Worm (Caenorhabditis elegans) whole organism, early embryonic: ENCODE measurements around the gene sbt-1.

ENCODE experiments used
- ets-7 ChIP-seq: sonication (generic microtip); optimal IDR thresholded peaks from 2 replicates; lab custom pipeline; 2016; ENCODE audit warnings: missing genotype, missing genetic modification characterization, missing compliant biosample characterization
- scrt-1 ChIP-seq: fragments of 200-800 bp; sonication (Bioruptor generic); IDR thresholded peaks from 2 replicates; pipeline ENCODE4 v1.3.6; 2022; ENCODE audit warnings: missing genetic modification characterization, missing compliant biosample characterization
- sea-1 ChIP-seq: fragments of 200-800 bp; sonication (Bioruptor generic); conservative IDR thresholded peaks from 2 replicates; pipeline ENCODE4 v1.3.6; 2022; ENCODE audit warnings: missing genetic modification characterization, missing compliant biosample characterization

DNA sequence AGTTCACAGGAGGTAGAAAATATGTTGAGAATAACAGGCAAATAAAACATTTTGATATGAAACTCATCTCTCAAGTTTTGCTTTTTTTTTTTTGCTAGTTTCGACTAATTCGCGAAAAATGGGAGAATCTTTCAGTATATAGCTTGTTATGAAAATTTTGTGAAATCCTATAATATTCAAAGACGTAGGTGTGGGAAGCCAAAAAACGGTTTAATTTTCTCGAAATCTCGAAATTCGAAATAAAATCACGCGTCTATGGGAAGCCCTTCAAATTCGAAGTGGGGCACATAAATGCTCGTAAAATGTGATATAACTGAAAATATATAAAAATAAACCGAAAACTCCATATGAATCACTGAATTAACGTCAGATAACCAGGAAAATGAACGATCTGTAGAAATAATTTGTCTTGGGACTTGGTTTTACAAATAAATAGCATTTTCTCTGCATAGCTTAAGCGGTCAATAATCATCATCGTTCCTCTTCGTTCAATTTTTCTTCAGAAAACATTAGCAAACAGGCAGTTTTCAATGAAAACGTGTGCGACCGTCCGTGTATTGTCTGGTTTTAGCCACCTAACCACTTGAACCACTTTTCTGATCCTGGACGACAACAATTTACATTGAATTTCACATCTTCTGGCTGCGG, 3.6 kb downstream of the sbt-1 start, which contains the start of the genes gcy-22 and grl-14:
- no peak for TF ChIP-seq scrt-1
- no peak for TF ChIP-seq sea-1
- TF ChIP-seq ets-7 (tag; lab: Kevin White, UChicago) = no peak
